Fruit fly (Drosophila melanogaster): ENCODE results near the gene Gyc32E.

Gene Gyc32E

dm6 chr2L:11106562-11106962 lies 42.3 kb downstream of the Gyc32E start, which contains the start of gene Reps (continued):
- TF ChIP-seq CG1647 (GFP tag; optimal IDR thresholded peaks at IDR 0.05) (peak; percentile 98), zfh1 (GFP tag; IDR thresholded peaks at IDR 0.05) (peak; percentile 99), pum (GFP tag; optimal IDR thresholded peaks at IDR 0.05) (peak; percentile 98), CG6272 (GFP tag; IDR thresholded peaks at IDR 0.05) (peak; percentile 99), CG8924 (tag; optimal IDR thresholded peaks at IDR 0.05) (peak; percentile 98), stwl (tag; optimal IDR thresholded peaks at IDR 0.05) (peak; percentile 95), Hmr (GFP tag; optimal IDR thresholded peaks at IDR 0.05) (peak; percentile 98), lilli (GFP tag; optimal IDR thresholded peaks at IDR 0.05) (peak; percentile 99), zen (tag; optimal IDR thresholded peaks at IDR 0.05) (peak; percentile 99), CG10321 (GFP tag; IDR thresholded peaks at IDR 0.05) (peak; percentile 83), CG13287 (GFP tag; IDR thresholded peaks at IDR 0.05; ENCODE audit: partially characterized antibody) (peak; percentile 81), CTCF (GFP tag; optimal IDR thresholded peaks at IDR 0.05) (peak; percentile 71), CG17385 (GFP tag; optimal IDR thresholded peaks at IDR 0.05) (peak; percentile 95), sima (GFP tag; optimal IDR thresholded peaks at IDR 0.05) (peak; percentile 91), nom (GFP tag; optimal IDR thresholded peaks at IDR 0.05) (peak; percentile 95), CG16815 (GFP tag; optimal IDR thresholded peaks at IDR 0.05) (peak; percentile 99), CG1602 (GFP tag; optimal IDR thresholded peaks at IDR 0.05) (peak; percentile 99), Doc2 (GFP tag; IDR thresholded peaks at IDR 0.05) (peak; percentile 96), CG3726 (GFP tag; IDR thresholded peaks at IDR 0.05) (peak; percentile 98), chinmo (GFP tag; IDR thresholded peaks at IDR 0.05; ENCODE audit: partially characterized antibody) (no peak), nau (GFP tag; optimal IDR thresholded peaks at IDR 0.05) (no peak), CG30431 (GFP tag; optimal IDR thresholded peaks at IDR 0.05) (peak; percentile 99), Dip3 (GFP tag; optimal IDR thresholded peaks at IDR 0.05) (peak; percentile 98), CG12744 (GFP tag; optimal IDR thresholded peaks at IDR 0.05) (peak; percentile 97), amos (GFP tag; IDR thresholded peaks at IDR 0.05; ENCODE audit: partially characterized antibody) (peak; percentile 66), CG10366 (GFP tag; IDR thresholded peaks at IDR 0.05) (peak; percentile 99), Dip2 (GFP tag; IDR thresholded peaks at IDR 0.05) (peak; percentile 76), vnd (GFP tag; IDR thresholded peaks at IDR 0.05; ENCODE audit: partially characterized antibody) (peak; percentile 52; the same call in 2 of the 3 replicates), scrt (GFP tag; optimal IDR thresholded peaks at IDR 0.05) (peak; percentile 95), CG7556 (GFP tag; optimal IDR thresholded peaks at IDR 0.05) (peak; percentile 97), CG13296 (GFP tag; optimal IDR thresholded peaks at IDR 0.05) (peak; percentile 97), CG3065 (GFP tag; optimal IDR thresholded peaks at IDR 0.05) (peak; percentile 98), onecut (GFP tag; IDR thresholded peaks at IDR 0.05) (peak; percentile 95), dimm (GFP tag; IDR thresholded peaks at IDR 0.05) (peak; percentile 96), CG11696 (GFP tag; IDR thresholded peaks at IDR 0.05) (peak; percentile 94), toy (GFP tag; IDR thresholded peaks at IDR 0.05) (peak; percentile 97), tap (tag; optimal IDR thresholded peaks at IDR 0.05) (peak; percentile 97), croc (GFP tag; conservative IDR thresholded peaks at IDR 0.05) (peak; percentile 99), CG10959 (GFP tag; IDR thresholded peaks at IDR 0.05) (peak; percentile 99), ind (GFP tag; optimal IDR thresholded peaks at IDR 0.05) (peak; percentile 99), CG4707 (GFP tag; optimal IDR thresholded peaks at IDR 0.05) (peak; percentile 90), CG6689 (GFP tag; IDR thresholded peaks at IDR 0.05) (peak; percentile 100), NC2α (GFP tag; optimal IDR thresholded peaks at IDR 0.05) (peak; percentile 95), nmo (GFP tag; optimal IDR thresholded peaks at IDR 0.05) (peak; percentile 100), CG1603 (tag; optimal IDR thresholded peaks at IDR 0.05) (peak; percentile 98), CG14441 (GFP tag; IDR thresholded peaks at IDR 0.05) (peak; percentile 99), Lpt (GFP tag; optimal IDR thresholded peaks at IDR 0.05) (no peak), NK7.1 (GFP tag; optimal IDR thresholded peaks at IDR 0.05) (peak; percentile 92), repo (GFP tag; optimal IDR thresholded peaks at IDR 0.05) (peak; percentile 96), CG17328 (GFP tag; IDR thresholded peaks at IDR 0.05) (peak; percentile 99), CG2202 (tag; optimal IDR thresholded peaks at IDR 0.05) (peak; percentile 97), BtbVII (GFP tag; optimal IDR thresholded peaks at IDR 0.05) (peak; percentile 97)

All from whole organism, embryonic.